Fruit fly (Drosophila melanogaster): ENCODE measurements around the gene CG8661.
A peak's percentile ranks its signal among the peaks of the same experiment; 100 is the strongest.

The CG8661 gene

DNA sequence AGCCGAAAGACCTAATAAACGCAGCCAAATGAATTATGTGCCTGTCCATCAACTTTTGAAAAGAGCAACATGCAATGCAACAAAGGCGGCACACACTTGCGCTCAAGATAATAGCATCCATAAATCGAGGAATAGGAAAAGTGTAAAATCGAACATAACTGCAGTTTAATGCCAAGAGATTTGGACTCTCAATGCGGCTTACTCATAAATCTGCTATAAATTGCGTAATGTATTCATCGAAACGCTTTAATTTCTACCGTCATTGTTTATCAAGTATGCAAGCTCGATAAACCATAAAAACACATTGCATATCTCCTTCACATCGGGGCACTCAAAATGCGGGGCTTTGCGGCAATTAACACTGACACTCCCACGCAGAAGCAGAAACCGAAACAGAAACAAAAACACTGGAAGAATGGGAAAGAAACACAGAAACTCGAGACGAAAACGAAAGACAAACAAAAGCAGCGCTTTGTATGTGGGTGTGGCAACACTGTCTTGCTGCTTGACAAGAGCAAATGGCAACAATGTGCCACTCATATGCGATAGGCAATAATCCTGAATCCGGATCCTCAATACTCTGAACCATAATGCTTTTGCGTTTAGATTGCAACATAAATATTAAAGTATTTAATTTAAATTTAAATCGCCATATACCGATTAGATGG is 13.8 kb upstream of the CG8661 start (continued):
- TF ChIP-seq C15 (GFP tag; IDR thresholded peaks at IDR 0.05) (no peak), CG10366 (GFP tag; IDR thresholded peaks at IDR 0.05) (0 out of 2 replicates have a peak, but pooled peaks have one; percentile 34), Pdp1 (GFP tag; optimal IDR thresholded peaks at IDR 0.05) (peak in 1 of 2 experiments; percentile 30), ranshi (GFP tag; IDR thresholded peaks at IDR 0.05) (no peak), Eip74EF (GFP tag; optimal IDR thresholded peaks at IDR 0.05) (no peak), pan (optimal IDR thresholded peaks at IDR 0.05) (no peak), pan (GFP tag; optimal IDR thresholded peaks at IDR 0.05 in 1 of 2, IDR thresholded peaks at IDR 0.05 in 1 of 2) (peak in 1 of 2 experiments; percentile 38), Scr (GFP tag; IDR thresholded peaks at IDR 0.05; ENCODE audit: partially characterized antibody) (no peak), gce (GFP tag; IDR thresholded peaks at IDR 0.05) (0 out of 3 replicates have a peak, but pooled peaks have one; percentile 31), CG33213 (GFP tag; optimal IDR thresholded peaks at IDR 0.05) (no peak), tap (tag; optimal IDR thresholded peaks at IDR 0.05) (peak; percentile 23), exex (tag; optimal IDR thresholded peaks at IDR 0.05) (no peak), az2 (GFP tag; optimal IDR thresholded peaks at IDR 0.05) (peak; percentile 14), Six4 (GFP tag; optimal IDR thresholded peaks at IDR 0.05) (no peak), Xbp1 (GFP tag; optimal IDR thresholded peaks at IDR 0.05) (peak; percentile 2), CG8359 (GFP tag; optimal IDR thresholded peaks at IDR 0.05; ENCODE audit: borderline replicate concordance) (no peak), kay (GFP tag; optimal IDR thresholded peaks at IDR 0.05) (no peak), ash1 (GFP tag; optimal IDR thresholded peaks at IDR 0.05) (no peak), CG3407 (GFP tag; optimal IDR thresholded peaks at IDR 0.05) (peak; percentile 51), sc (optimal IDR thresholded peaks at IDR 0.05) (no peak), sc (GFP tag; optimal IDR thresholded peaks at IDR 0.05) (peak; percentile 10), Dll (GFP tag; IDR thresholded peaks at IDR 0.05; ENCODE audit: partially characterized antibody) (0 out of 4 replicates have a peak, but pooled peaks have one; percentile 18), zfh2 (GFP tag; optimal IDR thresholded peaks at IDR 0.05) (no peak), CG16815 (GFP tag; optimal IDR thresholded peaks at IDR 0.05) (no peak), grau (tag; optimal IDR thresholded peaks at IDR 0.05) (peak; percentile 19), gem (tag; optimal IDR thresholded peaks at IDR 0.05) (peak; percentile 55), HmgD (GFP tag; optimal IDR thresholded peaks at IDR 0.05) (peak; percentile 21), HLH3B (GFP tag; IDR thresholded peaks at IDR 0.05) (0 out of 2 replicates have a peak, but pooled peaks have one; percentile 27), CG5953 (GFP tag; IDR thresholded peaks at IDR 0.05) (0 out of 2 replicates have a peak, but pooled peaks have one; percentile 9), phol (tag; optimal IDR thresholded peaks at IDR 0.05) (peak; percentile 38), D19A (tag; optimal IDR thresholded peaks at IDR 0.05) (no peak), CG17328 (GFP tag; IDR thresholded peaks at IDR 0.05) (peak; percentile 53; the same call in 1 of the 2 replicates), B-H1 (GFP tag; IDR thresholded peaks at IDR 0.05) (no peak), CG16863 (GFP tag; optimal IDR thresholded peaks at IDR 0.05) (peak; percentile 12), knrl (GFP tag; IDR thresholded peaks at IDR 0.05; ENCODE audit: partially characterized antibody) (no peak), CTCF (GFP tag; optimal IDR thresholded peaks at IDR 0.05) (no peak), CG18262 (tag; optimal IDR thresholded peaks at IDR 0.05) (peak; percentile 7), CG13123 (GFP tag; optimal IDR thresholded peaks at IDR 0.05) (no peak), Elba2 (GFP tag; optimal IDR thresholded peaks at IDR 0.05) (no peak), schlank (tag; optimal IDR thresholded peaks at IDR 0.05) (no peak), CG2712 (tag; optimal IDR thresholded peaks at IDR 0.05) (peak; percentile 9), CG11398 (GFP tag; optimal IDR thresholded peaks at IDR 0.05) (no peak), bowl (GFP tag; IDR thresholded peaks at IDR 0.05) (no peak), dpn (GFP tag; optimal IDR thresholded peaks at IDR 0.05) (peak in 1 of 2 experiments; percentile 44), dimm (GFP tag; IDR thresholded peaks at IDR 0.05) (no peak), CG10654 (GFP tag; optimal IDR thresholded peaks at IDR 0.05) (no peak), CG8388 (GFP tag; optimal IDR thresholded peaks at IDR 0.05) (peak; percentile 2), CG6254 (GFP tag; optimal IDR thresholded peaks at IDR 0.05) (peak; percentile 48), CG6813 (GFP tag; optimal IDR thresholded peaks at IDR 0.05) (no peak), ci (GFP tag; IDR thresholded peaks at IDR 0.05) (peak; percentile 74)
